Worm (Caenorhabditis elegans): ENCODE data around the gene atln-2.

ce11 chrIV:15042159-15042936 lies 60.9 kb downstream of the atln-2 start:
- TF ChIP-seq med-1 (GFP tag; optimal IDR thresholded peaks at IDR 0.05; ENCODE audit: insufficient read depth) (no peak), cog-1 (tag; optimal IDR thresholded peaks at IDR 0.05) (no peak), flt-1 (GFP tag; IDR thresholded peaks at IDR 0.05) (no peak), ref-1 (GFP tag; conservative IDR thresholded peaks at IDR 0.05) (no peak), T22C8.4 (GFP tag; IDR thresholded peaks at IDR 0.05) (no peak)
